Fruit fly (Drosophila melanogaster) whole organism, embryonic: ENCODE data around the gene RpL28.

Experiments used
- Bteb2 ChIP-seq: fragments of 200-800 bp; sonication (Bioruptor generic); optimal IDR thresholded peaks from 2 replicates; lab custom pipeline; 2016; ENCODE audit warnings: missing biosample characterization, missing genetic modification characterization
- CG3838 ChIP-seq: fragments of 200-800 bp; sonication (Bioruptor generic); optimal IDR thresholded peaks from 3 replicates; lab custom pipeline; 2016; ENCODE audit warnings: missing biosample characterization, missing genetic modification characterization
- Dfd ChIP-seq, 2 experiments: fragments of >200 bp; optimal IDR thresholded peaks; 2 replicates each; lab custom pipeline; 2017; ENCODE audit warnings: missing biosample characterization in 2 of 2, missing genetic modification characterization in 2 of 2
- tap ChIP-seq: fragments of 200-800 bp; optimal IDR thresholded peaks from 3 replicates; lab custom pipeline; 2019; ENCODE audit warnings: missing biosample characterization, mild to moderate bottlenecking, missing genetic modification characterization, moderate library complexity

- TF ChIP-seq Dfd (GFP tag; optimal IDR thresholded peaks at IDR 0.05; lab: Kevin White, UChicago) (no peak), Bteb2 (GFP tag; lab: Kevin White, UChicago) (no peak), tap (tag; lab: Kevin White, UChicago) (no peak), CG3838 (GFP tag; lab: Kevin White, UChicago) (no peak)
Measured at dm6 chr3L:3249664-3249996, 26.9 kb upstream of the RpL28 start.
